Fruit fly (Drosophila melanogaster) whole organism, embryonic: Measurements from ENCODE around the gene CG17010.

Experiments used
- Abd-B ChIP-seq: fragments of 200-800 bp; sonication (Bioruptor generic); optimal IDR thresholded peaks from 2 replicates; lab custom pipeline; 2018; ENCODE audit warnings: missing biosample characterization, mild to moderate bottlenecking, missing genetic modification characterization, moderate library complexity
- Asciz ChIP-seq: fragments of 200-800 bp; sonication (Bioruptor generic); optimal IDR thresholded peaks from 2 replicates; lab custom pipeline; 2017; ENCODE audit warnings: missing biosample characterization, mild to moderate bottlenecking, missing genetic modification characterization, missing genetic modification reagents
- CG10321 ChIP-seq: fragments of 200-800 bp; sonication (Bioruptor generic); IDR thresholded peaks from 2 replicates; pipeline ENCODE4 v1.3.6; 2022; ENCODE audit warnings: missing biosample characterization, missing genetic modification characterization
- CG14014 ChIP-seq: fragments of 200-800 bp; sonication (Bioruptor generic); IDR thresholded peaks from 2 replicates; pipeline ENCODE4 v1.3.6; 2022; ENCODE audit warnings: missing biosample characterization, missing genetic modification characterization
- CG16813 ChIP-seq: fragments of 200-800 bp; sonication (Bioruptor generic); IDR thresholded peaks from 3 replicates; pipeline ENCODE4 v1.3.6; 2022; ENCODE audit warnings: missing biosample characterization, missing genetic modification characterization; ENCODE audit not compliant: partially characterized antibody
- CG17385 ChIP-seq: fragments of 200-800 bp; sonication (Bioruptor generic); optimal IDR thresholded peaks from 3 replicates; lab custom pipeline; 2018; ENCODE audit warnings: missing biosample characterization, mild to moderate bottlenecking, missing genetic modification characterization
- CG2120 ChIP-seq: fragments of 200-800 bp; sonication (Bioruptor generic); optimal IDR thresholded peaks from 3 replicates; lab custom pipeline; 2016; ENCODE audit warnings: missing biosample characterization, missing genetic modification characterization
- CG43689 ChIP-seq: fragments of 200-800 bp; sonication (Bioruptor generic); IDR thresholded peaks from 2 replicates; pipeline ENCODE4 v1.3.6; 2022; ENCODE audit warnings: missing biosample characterization, missing genetic modification characterization
- CG4617 ChIP-seq: fragments of 200-800 bp; sonication (Bioruptor generic); optimal IDR thresholded peaks from 3 replicates; lab custom pipeline; 2016; ENCODE audit warnings: missing biosample characterization, missing genetic modification characterization, borderline replicate concordance
- CG5180 ChIP-seq: fragments of 200-800 bp; sonication (Bioruptor generic); optimal IDR thresholded peaks from 3 replicates; lab custom pipeline; 2017; ENCODE audit warnings: missing biosample characterization, missing genetic modification characterization, mild to moderate bottlenecking, moderate library complexity, missing genetic modification reagents
- CG6175 ChIP-seq: fragments of 200-800 bp; sonication (Bioruptor generic); IDR thresholded peaks from 3 replicates; pipeline ENCODE4 v1.3.6; 2022; ENCODE audit warnings: missing biosample characterization, missing genetic modification characterization
- CG6683 ChIP-seq: fragments of 200-800 bp; sonication (Bioruptor generic); optimal IDR thresholded peaks from 2 replicates; lab custom pipeline; 2017; ENCODE audit warnings: missing biosample characterization, mild to moderate bottlenecking, missing genetic modification characterization, missing genetic modification reagents
- CG8089 ChIP-seq: fragments of 200-800 bp; sonication (Bioruptor generic); optimal IDR thresholded peaks from 3 replicates; lab custom pipeline; 2016; ENCODE audit warnings: missing biosample characterization, missing genetic modification characterization
- CG8478 ChIP-seq: fragments of >200 bp; optimal IDR thresholded peaks from 2 replicates; lab custom pipeline; 2018
- CG9817 ChIP-seq: fragments of 200-800 bp; sonication (Bioruptor generic); optimal IDR thresholded peaks from 2 replicates; lab custom pipeline; 2018; ENCODE audit warnings: missing biosample characterization, mild to moderate bottlenecking, missing genetic modification characterization, moderate library complexity
- CkIIα-i1 ChIP-seq: fragments of 200-800 bp; sonication (Bioruptor generic); IDR thresholded peaks from 2 replicates; pipeline ENCODE4 v1.3.6; 2022; ENCODE audit warnings: missing biosample characterization, missing genetic modification characterization
- Dp ChIP-seq: fragments of 200-800 bp; sonication (Bioruptor generic); optimal IDR thresholded peaks from 2 replicates; lab custom pipeline; 2018; ENCODE audit warnings: missing biosample characterization, mild to moderate bottlenecking, missing genetic modification characterization, moderate library complexity
- Dref ChIP-seq: fragments of 200-800 bp; sonication (Bioruptor generic); IDR thresholded peaks from 2 replicates; pipeline ENCODE4 v1.3.6; 2022; ENCODE audit warnings: missing biosample characterization, missing genetic modification characterization
- ERR ChIP-seq: fragments of 200-800 bp; sonication (Bioruptor generic); optimal IDR thresholded peaks from 2 replicates; lab custom pipeline; 2016; ENCODE audit warnings: missing biosample characterization, missing genetic modification characterization
- Elba2 ChIP-seq: fragments of 200-800 bp; sonication (Bioruptor generic); optimal IDR thresholded peaks from 3 replicates; lab custom pipeline; 2016; ENCODE audit warnings: missing biosample characterization, missing genetic modification characterization
- H15 ChIP-seq: fragments of 200-800 bp; sonication (Bioruptor generic); IDR thresholded peaks from 3 replicates; pipeline ENCODE4 v1.3.6; 2022; ENCODE audit warnings: missing biosample characterization, missing genetic modification characterization
- Hey ChIP-seq: fragments of 200-800 bp; sonication (Bioruptor generic); optimal IDR thresholded peaks from 3 replicates; lab custom pipeline; 2018; ENCODE audit warnings: missing biosample characterization, mild to moderate bottlenecking, missing genetic modification characterization
- HmgZ ChIP-seq: fragments of 200-800 bp; sonication (Bioruptor generic); optimal IDR thresholded peaks from 2 replicates; lab custom pipeline; 2018; ENCODE audit warnings: missing biosample characterization, mild to moderate bottlenecking, missing genetic modification characterization
- Hr3 ChIP-seq: fragments of 200-800 bp; sonication (Bioruptor generic); optimal IDR thresholded peaks from 3 replicates; lab custom pipeline; 2016; ENCODE audit warnings: missing biosample characterization, missing genetic modification characterization
- Max ChIP-seq: fragments of 200-800 bp; sonication (Bioruptor generic); optimal IDR thresholded peaks from 2 replicates; lab custom pipeline; 2016; ENCODE audit warnings: missing biosample characterization, mild to moderate bottlenecking, missing genetic modification characterization
- NC2α ChIP-seq: fragments of 200-800 bp; sonication (Bioruptor generic); optimal IDR thresholded peaks from 2 replicates; lab custom pipeline; 2016; ENCODE audit warnings: missing biosample characterization, missing genetic modification characterization
- Optix ChIP-seq: fragments of 200-800 bp; sonication (Bioruptor generic); IDR thresholded peaks from 3 replicates; pipeline ENCODE4 v1.3.6; 2022; ENCODE audit warnings: missing biosample characterization, missing genetic modification characterization
- Ptx1 ChIP-seq: fragments of 200-800 bp; sonication (Bioruptor generic); IDR thresholded peaks from 2 replicates; pipeline ENCODE4 v1.3.6; 2022; ENCODE audit warnings: missing biosample characterization, missing genetic modification characterization
- Sry-δ ChIP-seq: fragments of 200-800 bp; sonication (Bioruptor generic); optimal IDR thresholded peaks from 2 replicates; lab custom pipeline; 2016; ENCODE audit warnings: missing biosample characterization, missing genetic modification characterization
- abd-A ChIP-seq: fragments of 200-800 bp; sonication (Bioruptor generic); optimal IDR thresholded peaks from 3 replicates; lab custom pipeline; 2019; ENCODE audit warnings: missing biosample characterization, mild to moderate bottlenecking, missing genetic modification characterization, moderate library complexity
- ac ChIP-seq: fragments of 200-800 bp; sonication (Bioruptor generic); optimal IDR thresholded peaks from 3 replicates; lab custom pipeline; 2017; ENCODE audit warnings: missing biosample characterization, mild to moderate bottlenecking, missing genetic modification characterization
- chm ChIP-seq: fragments of 200-800 bp; sonication (Bioruptor generic); IDR thresholded peaks from 2 replicates; pipeline ENCODE4 v1.3.6; 2022; ENCODE audit warnings: missing biosample characterization, missing genetic modification characterization
- crp ChIP-seq, 2 experiments: fragments of 200-800 bp; sonication (Bioruptor generic); optimal IDR thresholded peaks; 2 replicates in 1 of 2; 3 replicates in 1 of 2; lab custom pipeline; 2017; ENCODE audit warnings: missing biosample characterization in 2 of 2, missing genetic modification characterization in 2 of 2, mild to moderate bottlenecking in 1 of 2, moderate library complexity in 1 of 2
- dati ChIP-seq: fragments of 200-800 bp; sonication (Bioruptor generic); IDR thresholded peaks from 2 replicates; pipeline ENCODE4 v1.3.6; 2022; ENCODE audit warnings: missing biosample characterization, missing genetic modification characterization
- dmrt11E ChIP-seq: fragments of 200-800 bp; sonication (Bioruptor generic); optimal IDR thresholded peaks from 3 replicates; lab custom pipeline; 2018; ENCODE audit warnings: missing biosample characterization, mild to moderate bottlenecking, missing genetic modification characterization, moderate library complexity
- knrl ChIP-seq: fragments of 200-800 bp; sonication (Bioruptor generic); IDR thresholded peaks from 3 replicates; pipeline ENCODE4 v1.3.6; 2022; ENCODE audit warnings: missing biosample characterization, missing genetic modification characterization; ENCODE audit not compliant: partially characterized antibody
- luna ChIP-seq: fragments of 200-800 bp; sonication (Bioruptor generic); optimal IDR thresholded peaks from 2 replicates; lab custom pipeline; 2016; ENCODE audit warnings: missing biosample characterization, missing genetic modification characterization
- maf-S ChIP-seq: fragments of 200-800 bp; sonication (Bioruptor generic); optimal IDR thresholded peaks from 2 replicates; lab custom pipeline; 2016; ENCODE audit warnings: missing biosample characterization, missing genetic modification characterization
- nau ChIP-seq: fragments of 200-800 bp; sonication (Bioruptor generic); optimal IDR thresholded peaks from 3 replicates; lab custom pipeline; 2017; ENCODE audit warnings: missing biosample characterization, mild to moderate bottlenecking, missing genetic modification characterization, missing genetic modification reagents
- peb ChIP-seq: fragments of 200-800 bp; sonication (Bioruptor generic); IDR thresholded peaks from 2 replicates; pipeline ENCODE4 v1.3.6; 2022; ENCODE audit warnings: missing biosample characterization, missing genetic modification characterization
- row ChIP-seq: fragments of 200-800 bp; sonication (Bioruptor generic); IDR thresholded peaks from 3 replicates; pipeline ENCODE4 v1.3.6; 2022; ENCODE audit warnings: missing biosample characterization, missing genetic modification characterization
- run ChIP-seq: fragments of 200-800 bp; sonication (Bioruptor generic); optimal IDR thresholded peaks from 3 replicates; lab custom pipeline; 2018; ENCODE audit warnings: missing biosample characterization, mild to moderate bottlenecking, missing genetic modification characterization
- shn ChIP-seq: fragments of 200-800 bp; sonication (Bioruptor generic); optimal IDR thresholded peaks from 3 replicates; lab custom pipeline; 2016; ENCODE audit warnings: missing biosample characterization, missing genetic modification characterization
- sim ChIP-seq: fragments of 200-800 bp; sonication (Bioruptor generic); IDR thresholded peaks from 2 replicates; pipeline ENCODE4 v1.3.6; 2022; ENCODE audit warnings: missing biosample characterization, missing genetic modification characterization
- stwl ChIP-seq: fragments of 200-800 bp; sonication (Bioruptor generic); optimal IDR thresholded peaks from 3 replicates; lab custom pipeline; 2018; ENCODE audit warnings: missing biosample characterization, mild to moderate bottlenecking, missing genetic modification characterization, moderate library complexity
- sug ChIP-seq: fragments of 200-800 bp; optimal IDR thresholded peaks from 2 replicates; lab custom pipeline; 2019; ENCODE audit warnings: missing biosample characterization, mild to moderate bottlenecking, missing genetic modification characterization, moderate library complexity
- tin ChIP-seq: fragments of 200-800 bp; sonication (Bioruptor generic); optimal IDR thresholded peaks from 3 replicates; lab custom pipeline; 2016; ENCODE audit warnings: missing biosample characterization, missing genetic modification characterization
- toy ChIP-seq: fragments of 200-800 bp; sonication (Bioruptor generic); IDR thresholded peaks from 2 replicates; pipeline ENCODE4 v1.3.6; 2022; ENCODE audit warnings: missing biosample characterization, missing genetic modification characterization
- trh ChIP-seq: fragments of 200-800 bp; sonication (Bioruptor generic); optimal IDR thresholded peaks from 2 replicates; lab custom pipeline; 2016; ENCODE audit warnings: missing biosample characterization, missing genetic modification characterization
- vfl ChIP-seq: fragments of 200-800 bp; sonication (Bioruptor generic); optimal IDR thresholded peaks from 2 replicates; lab custom pipeline; 2016; ENCODE audit warnings: missing biosample characterization, missing genetic modification characterization
- vnd ChIP-seq: fragments of 200-800 bp; sonication (Bioruptor generic); IDR thresholded peaks from 3 replicates; pipeline ENCODE4 v1.3.6; 2022; ENCODE audit warnings: missing biosample characterization, missing genetic modification characterization; ENCODE audit not compliant: partially characterized antibody

Gene CG17010

dm6 chr2L:12371740-12372139, 15.5 kb downstream of the CG17010 start (continued):
- no peak for TF ChIP-seq Max (GFP tag; lab: Kevin White, UChicago)
- TF ChIP-seq shn (GFP tag; lab: Kevin White, UChicago), result no peak
- TF ChIP-seq Dp, result no peak
- TF ChIP-seq vnd (GFP tag; lab: Robert Waterston, UW), result no peak
- TF ChIP-seq CG5180 (GFP tag; lab: Kevin White, UChicago), result peak; percentile 56
- TF ChIP-seq Hey (tag; lab: Kevin White, UChicago), result peak; percentile 42
- TF ChIP-seq Asciz (GFP tag; lab: Kevin White, UChicago), result peak; percentile 83
- peak; percentile 33; the same call in 1 of the 2 replicates for TF ChIP-seq Ptx1 (GFP tag; lab: Robert Waterston, UW)
- TF ChIP-seq trh (GFP tag; lab: Kevin White, UChicago), result peak; percentile 3
- TF ChIP-seq CG9817 (tag; lab: Kevin White, UChicago), result peak; percentile 44
- no peak for TF ChIP-seq run (tag; lab: Kevin White, UChicago)
- no peak for TF ChIP-seq ERR (GFP tag; lab: Kevin White, UChicago)
- no peak for TF ChIP-seq abd-A (tag; lab: Kevin White, UChicago)
- 0 out of 2 replicates have a peak, but pooled peaks have one; percentile 15 for TF ChIP-seq CG43689
- peak; percentile 61 for TF ChIP-seq CG17385 (GFP tag; lab: Kevin White, UChicago)
- TF ChIP-seq sug, result no peak
- no peak for TF ChIP-seq Elba2 (GFP tag; lab: Kevin White, UChicago)
- no peak for TF ChIP-seq Hr3 (GFP tag; lab: Kevin White, UChicago)
- 0 out of 3 replicates have a peak, but pooled peaks have one; percentile 24 for TF ChIP-seq Optix
- TF ChIP-seq ac (GFP tag; lab: Kevin White, UChicago), result peak; percentile 36
- TF ChIP-seq CG4617, result no peak
- peak in 1 of 2 experiments; percentile 7 for TF ChIP-seq crp (GFP tag; optimal IDR thresholded peaks at IDR 0.05; lab: Kevin White, UChicago)
- no peak for TF ChIP-seq CkIIα-i1
- no peak for TF ChIP-seq CG10321 (GFP tag; lab: Robert Waterston, UW)
- no peak for TF ChIP-seq knrl
- TF ChIP-seq CG6175 (GFP tag; lab: Robert Waterston, UW), result 0 out of 3 replicates have a peak, but pooled peaks have one; percentile 31
- no peak for TF ChIP-seq CG16813
- TF ChIP-seq dmrt11E (tag; lab: Kevin White, UChicago), result peak; percentile 38
- TF ChIP-seq dati (GFP tag; lab: Robert Waterston, UW), result 0 out of 2 replicates have a peak, but pooled peaks have one; percentile 22
- no peak for TF ChIP-seq vfl (GFP tag; lab: Kevin White, UChicago)
- TF ChIP-seq luna (GFP tag; lab: Kevin White, UChicago), result no peak
- peak; percentile 22 for TF ChIP-seq maf-S (GFP tag; lab: Kevin White, UChicago)
- 0 out of 2 replicates have a peak, but pooled peaks have one; percentile 26 for TF ChIP-seq peb (GFP tag; lab: Robert Waterston, UW)
- peak; percentile 24 for TF ChIP-seq tin (GFP tag; lab: Kevin White, UChicago)
- peak; percentile 6 for TF ChIP-seq CG2120 (GFP tag; lab: Kevin White, UChicago)
- TF ChIP-seq CG14014, result peak; percentile 69; the same call in 1 of the 2 replicates
- peak; percentile 4 for TF ChIP-seq Sry-δ
- 0 out of 2 replicates have a peak, but pooled peaks have one; percentile 47 for TF ChIP-seq sim (GFP tag; lab: Robert Waterston, UW)
- TF ChIP-seq toy (GFP tag; lab: Robert Waterston, UW), result no peak
- peak; percentile 34 for TF ChIP-seq CG8089 (GFP tag; lab: Kevin White, UChicago)
- TF ChIP-seq nau (GFP tag; lab: Kevin White, UChicago), result peak; percentile 63
- TF ChIP-seq Abd-B (GFP tag; lab: Kevin White, UChicago), result no peak
- TF ChIP-seq chm (GFP tag; lab: Robert Waterston, UW), result peak; percentile 83
- no peak for TF ChIP-seq stwl (tag; lab: Kevin White, UChicago)
- no peak for TF ChIP-seq Dref
- peak; percentile 39 for TF ChIP-seq NC2α
- no peak for TF ChIP-seq CG8478
- peak; percentile 43 for TF ChIP-seq HmgZ (tag; lab: Kevin White, UChicago)
- peak; percentile 37 for TF ChIP-seq CG6683 (GFP tag; lab: Kevin White, UChicago)
- 0 out of 3 replicates have a peak, but pooled peaks have one; percentile 57 for TF ChIP-seq H15 (GFP tag; lab: Robert Waterston, UW)
- no peak for TF ChIP-seq row
